Fruit fly (Drosophila melanogaster) ovary, adult (tissue): ENCODE measurements around the gene eater.

ENCODE experiments used
- CG17801 ChIP-seq: fragments of 200-800 bp; optimal IDR thresholded peaks from 2 replicates; lab custom pipeline; 2019; ENCODE audit warnings: missing biosample characterization, mild to moderate bottlenecking, missing genetic modification characterization, moderate library complexity; ENCODE audit not compliant: partially characterized antibody

eater gene

dm6 chr3R:27099579-27099978 lies at the start of gene eater:
Gene eater (minus strand): TSS chr3R:27099679.
- no peak for TF ChIP-seq CG17801 (GFP tag; lab: Kevin White, UChicago)

- TF ChIP-seq CG17801 (GFP tag; lab: Kevin White, UChicago), result no peak
Observed at dm6 chr3R:27139963-27140362, 40.5 kb upstream of the eater start.

DNA sequence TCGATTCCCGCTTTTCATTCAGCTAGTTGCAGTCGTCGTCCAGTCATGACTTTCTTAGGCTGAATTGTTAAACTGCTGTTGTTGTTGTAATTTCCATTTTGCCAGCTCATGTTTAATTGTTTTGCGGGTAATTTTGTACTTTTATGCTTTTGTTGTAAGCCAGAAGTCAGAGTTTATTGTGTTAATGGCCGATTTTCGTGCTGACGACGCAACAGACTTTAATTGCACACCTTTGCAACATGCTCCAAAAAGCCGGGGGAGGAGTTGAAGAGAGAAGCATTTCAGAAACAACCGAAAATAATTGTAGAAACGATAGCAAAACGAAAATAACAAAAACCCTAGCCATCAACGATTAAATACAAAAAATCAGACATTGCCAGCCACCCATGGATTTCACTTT lies 39.2 kb upstream of the eater start:
- TF ChIP-seq CG17801 (GFP tag; lab: Kevin White, UChicago), result peak; percentile 9

DNA sequence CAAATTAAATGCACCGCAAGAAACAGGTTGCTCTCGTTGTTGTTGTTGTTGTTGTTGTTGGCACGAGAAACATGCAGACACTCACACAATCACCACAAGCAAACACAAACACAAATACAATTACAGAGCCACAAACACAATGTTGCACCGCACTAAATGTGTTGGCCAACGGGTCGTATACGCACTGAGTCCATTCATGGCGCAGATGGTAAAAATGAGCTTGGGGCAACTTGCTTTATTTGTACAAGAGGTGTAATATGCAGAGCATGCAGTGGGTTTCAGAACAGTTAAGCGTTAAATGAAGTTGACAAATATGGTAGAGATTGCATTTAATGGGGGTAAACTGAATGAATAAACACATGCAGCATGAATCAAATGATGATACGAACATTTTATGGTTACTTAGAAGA lies 38.4 kb upstream of the eater start:
- no peak for TF ChIP-seq CG17801 (GFP tag; lab: Kevin White, UChicago)

- no peak for TF ChIP-seq CG17801 (GFP tag; lab: Kevin White, UChicago)
Observed at dm6 chr3R:27135692-27136641, 36.5 kb upstream of the eater start.

- TF ChIP-seq CG17801 (GFP tag; lab: Kevin White, UChicago), result no peak
Observed at dm6 chr3R:27134728-27135361, 35.4 kb upstream of the eater start.

- TF ChIP-seq CG17801 (GFP tag; lab: Kevin White, UChicago), result no peak
Observed at dm6 chr3R:27133992-27134391, 34.5 kb upstream of the eater start.

DNA sequence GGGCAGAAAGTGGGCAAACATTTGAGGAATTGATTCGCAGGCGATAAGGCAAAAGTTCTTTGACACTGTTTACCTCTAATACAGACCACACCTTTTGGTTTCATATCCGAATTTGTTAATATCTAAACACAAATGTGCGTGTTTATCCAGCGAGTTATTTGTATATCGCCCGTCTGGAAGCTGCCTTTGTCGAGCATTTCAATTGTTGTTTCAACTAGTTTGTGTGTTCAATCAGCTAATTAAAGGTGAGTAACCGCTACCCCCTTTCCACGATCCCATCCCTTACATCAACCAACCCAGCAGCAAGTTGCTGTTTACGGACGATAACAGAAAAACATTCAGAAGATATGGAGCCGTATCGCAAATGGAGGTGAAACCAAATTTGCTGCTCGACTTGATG lies 31.9 kb upstream of the eater start:
- TF ChIP-seq CG17801 (GFP tag; lab: Kevin White, UChicago), result no peak

DNA sequence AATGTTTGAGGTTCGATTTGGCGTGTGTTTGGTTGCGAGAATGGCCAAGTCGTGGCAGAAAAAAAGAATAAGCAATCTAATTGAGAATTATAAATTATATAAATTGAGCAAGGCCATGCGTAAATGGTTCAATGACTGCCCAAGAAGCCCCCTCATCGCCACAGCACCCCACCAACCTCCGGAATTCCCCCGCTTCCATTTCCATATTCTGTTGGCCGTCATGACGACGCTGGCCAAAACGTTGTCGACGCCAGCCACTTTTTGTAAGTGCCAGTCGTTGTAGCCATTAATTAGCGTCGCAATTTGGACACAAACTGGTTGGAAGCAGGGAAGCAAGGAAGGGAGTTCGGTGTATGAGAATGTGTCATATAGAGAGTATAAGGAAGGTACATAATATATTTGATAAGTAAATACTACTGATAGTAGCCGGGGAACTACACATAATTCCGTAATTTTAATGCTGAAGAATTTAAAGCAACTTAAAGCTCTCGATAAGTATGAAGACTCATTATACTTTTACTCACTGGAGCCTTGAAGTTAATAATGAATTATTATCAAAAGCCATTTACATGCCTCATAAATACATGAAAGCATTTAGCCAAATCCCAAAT lies 31.2 kb upstream of the eater start:
- TF ChIP-seq CG17801 (GFP tag; lab: Kevin White, UChicago), result no peak

DNA sequence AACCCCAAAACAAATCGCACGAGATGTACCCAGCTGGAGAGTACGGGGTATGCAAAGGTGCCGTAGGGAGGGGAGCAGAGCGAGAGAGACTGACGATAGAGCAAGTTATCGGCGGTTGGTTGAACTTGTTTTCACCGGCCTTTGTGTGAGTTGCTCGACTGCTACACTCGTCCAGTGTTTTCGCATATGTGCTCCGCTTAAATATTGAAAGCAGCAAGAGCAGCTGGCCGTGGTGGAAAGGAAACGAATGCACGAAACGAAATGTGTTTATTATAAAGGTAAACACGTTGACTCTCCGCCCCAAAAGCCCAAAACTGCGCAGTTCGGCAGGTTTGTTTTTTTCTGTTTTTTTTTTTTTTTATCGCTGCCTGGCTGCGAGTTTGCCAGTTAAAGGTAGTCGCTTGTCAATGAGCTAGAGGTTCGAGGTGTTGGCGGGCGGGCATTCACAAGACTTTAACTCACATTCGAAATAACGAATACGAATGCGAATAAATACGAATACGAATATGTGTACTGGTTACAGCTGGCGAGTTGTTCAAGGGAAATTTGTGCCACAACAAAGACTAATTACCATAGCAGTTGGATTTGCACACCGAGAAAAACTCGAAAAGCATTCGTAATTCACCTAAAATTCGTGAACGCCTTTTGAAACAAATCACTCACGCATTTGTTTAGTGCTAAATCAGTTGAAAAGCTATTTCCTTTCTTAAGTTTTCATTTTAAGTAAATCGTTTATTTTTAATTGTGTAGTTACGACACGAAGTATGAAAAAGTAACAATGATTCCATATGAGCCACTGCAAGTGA lies 30.3 kb upstream of the eater start:
- TF ChIP-seq CG17801 (GFP tag; lab: Kevin White, UChicago), result peak; percentile 73

DNA sequence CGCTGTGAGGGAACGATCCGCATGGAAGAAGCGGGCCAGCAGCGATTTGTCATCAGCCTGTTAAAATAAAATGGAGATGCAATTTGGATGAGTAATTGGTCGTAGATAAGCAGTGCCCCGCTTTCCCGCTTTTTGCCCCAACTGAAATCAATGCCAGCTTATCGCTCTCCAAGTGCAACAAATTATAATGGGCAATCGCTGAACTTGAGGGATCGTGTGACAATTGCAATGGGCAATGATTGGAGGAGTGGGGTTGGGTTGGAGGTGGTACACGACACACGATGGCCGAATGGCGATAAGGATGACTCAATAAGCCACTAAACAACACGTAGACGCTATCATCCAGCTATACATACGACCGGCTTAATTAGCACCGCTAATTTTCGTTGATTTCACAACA lies 29.2 kb upstream of the eater start:
- TF ChIP-seq CG17801 (GFP tag; lab: Kevin White, UChicago), result no peak

dm6 chr3R:27124588-27124987 lies 25.1 kb upstream of the eater start, which contains the start of gene CG6059:
Gene CG6059 (minus strand): TSS chr3R:27124688.
- TF ChIP-seq CG17801 (GFP tag; lab: Kevin White, UChicago), result no peak

DNA sequence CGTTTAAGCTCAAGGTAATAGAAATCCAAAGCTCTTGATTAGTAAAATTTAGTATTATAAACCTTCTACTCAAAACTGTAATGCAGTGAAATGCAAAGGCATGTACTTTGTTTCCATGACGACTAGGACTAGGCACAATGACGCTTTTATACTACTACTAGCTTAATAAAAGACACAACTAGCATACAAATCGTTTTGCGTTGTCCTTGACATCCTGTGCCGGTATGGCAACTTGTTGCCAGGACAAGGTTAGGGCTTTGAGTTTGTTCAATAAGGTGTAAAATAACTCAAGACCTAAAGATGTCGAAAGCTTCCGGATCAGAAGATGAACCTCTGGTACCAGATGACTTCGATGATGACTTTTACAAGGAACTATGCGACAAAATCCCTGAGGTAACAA lies 18.9 kb upstream of the eater start, which contains the start of gene CG5882:
Gene CG5882 (plus strand): TSS at position 301 of the 400 bp plus-strand sequence.
- TF ChIP-seq CG17801 (GFP tag; lab: Kevin White, UChicago), result no peak

dm6 chr3R:27116465-27117092 lies 17.1 kb upstream of the eater start, which contains the start of the genes CG6066 and CG5880:
Gene CG6066 (minus strand): TSS chr3R:27116707.
Gene CG5880 (plus strand): TSS chr3R:27116745.
- TF ChIP-seq CG17801 (GFP tag; lab: Kevin White, UChicago), result no peak
